Fruit fly (Drosophila melanogaster) whole organism, pupa: Measurements from ENCODE around the gene Rab8.
A peak's percentile ranks its signal among the peaks of the same experiment; 100 is the strongest.

ENCODE experiments used
- CG10348 ChIP-seq: fragments of 200-800 bp; sonication (Bioruptor generic); IDR thresholded peaks from 2 replicates; pipeline ENCODE4 v1.3.6; 2022; ENCODE audit warnings: missing biosample characterization, missing genetic modification characterization
- CG12605 ChIP-seq: fragments of 200-800 bp; sonication (Bioruptor generic); IDR thresholded peaks from 2 replicates; pipeline ENCODE4 v1.3.6; 2022; ENCODE audit warnings: missing biosample characterization, missing genetic modification characterization
- CG14655 ChIP-seq: fragments of 200-800 bp; sonication (Bioruptor generic); optimal IDR thresholded peaks from 3 replicates; lab custom pipeline; 2017; ENCODE audit warnings: mild to moderate bottlenecking, missing biosample characterization, missing genetic modification reagents, missing genetic modification characterization
- CG15710 ChIP-seq: fragments of 200-800 bp; sonication (Bioruptor generic); optimal IDR thresholded peaks from 2 replicates; lab custom pipeline; 2018; ENCODE audit warnings: missing biosample characterization, mild to moderate bottlenecking, missing genetic modification characterization, moderate library complexity
- CG17806 ChIP-seq: fragments of 200-800 bp; sonication (Bioruptor generic); optimal IDR thresholded peaks from 2 replicates; lab custom pipeline; 2018; ENCODE audit warnings: missing biosample characterization, mild to moderate bottlenecking, missing genetic modification characterization, moderate library complexity
- CG32121 ChIP-seq: fragments of 200-800 bp; sonication (Bioruptor generic); IDR thresholded peaks from 2 replicates; pipeline ENCODE4 v1.3.6; 2022; ENCODE audit warnings: missing biosample characterization, missing genetic modification characterization
- CG34367 ChIP-seq: fragments of 200-800 bp; sonication (Bioruptor generic); optimal IDR thresholded peaks from 2 replicates; lab custom pipeline; 2018; ENCODE audit warnings: missing biosample characterization, mild to moderate bottlenecking, missing genetic modification characterization
- CG4496 ChIP-seq: fragments of 200-800 bp; sonication (Bioruptor generic); IDR thresholded peaks from 3 replicates; pipeline ENCODE4 v1.3.6; 2022; ENCODE audit warnings: missing biosample characterization, missing genetic modification characterization
- CG8159 ChIP-seq: fragments of 200-800 bp; sonication (Bioruptor generic); optimal IDR thresholded peaks from 3 replicates; lab custom pipeline; 2018; ENCODE audit warnings: missing biosample characterization, mild to moderate bottlenecking, missing genetic modification characterization, moderate library complexity
- CG8301 ChIP-seq: fragments of 200-800 bp; sonication (Bioruptor generic); optimal IDR thresholded peaks from 2 replicates; lab custom pipeline; 2018; ENCODE audit warnings: missing biosample characterization, mild to moderate bottlenecking, missing genetic modification characterization
- CG9948 ChIP-seq: fragments of 200-800 bp; sonication (Bioruptor generic); optimal IDR thresholded peaks from 2 replicates; lab custom pipeline; 2018; ENCODE audit warnings: missing biosample characterization, mild to moderate bottlenecking, missing genetic modification characterization, moderate library complexity
- D1 ChIP-seq: fragments of 200-800 bp; sonication (Bioruptor generic); optimal IDR thresholded peaks from 2 replicates; lab custom pipeline; 2018; ENCODE audit warnings: missing biosample characterization, mild to moderate bottlenecking, missing genetic modification characterization, moderate library complexity
- EcR ChIP-seq: fragments of 200-800 bp; sonication (Bioruptor generic); optimal IDR thresholded peaks from 3 replicates; lab custom pipeline; 2019; ENCODE audit warnings: missing biosample characterization, missing genetic modification characterization, mild to moderate bottlenecking, moderate library complexity, missing genetic modification reagents
- Ets98B ChIP-seq: fragments of 200-800 bp; sonication (Bioruptor generic); IDR thresholded peaks from 2 replicates; pipeline ENCODE4 v1.3.6; 2022; ENCODE audit warnings: missing biosample characterization, missing genetic modification characterization
- Pif1A ChIP-seq: fragments of 200-800 bp; sonication (Bioruptor generic); optimal IDR thresholded peaks from 3 replicates; lab custom pipeline; 2016; ENCODE audit warnings: missing biosample characterization, missing genetic modification characterization
- Pif1B ChIP-seq: fragments of 200-800 bp; sonication (Bioruptor generic); optimal IDR thresholded peaks from 3 replicates; lab custom pipeline; 2016; ENCODE audit warnings: missing biosample characterization, missing genetic modification characterization
- Snoo ChIP-seq: fragments of 200-800 bp; sonication (Bioruptor generic); optimal IDR thresholded peaks from 3 replicates; lab custom pipeline; 2017; ENCODE audit warnings: missing biosample characterization, mild to moderate bottlenecking, missing genetic modification characterization, inconsistent platforms
- fd96Ca ChIP-seq: fragments of 200-800 bp; sonication (Bioruptor generic); IDR thresholded peaks from 3 replicates; pipeline ENCODE4 v1.3.6; 2022; ENCODE audit warnings: missing biosample characterization, missing genetic modification characterization
- gl ChIP-seq: fragments of 200-800 bp; sonication (Bioruptor generic); optimal IDR thresholded peaks from 2 replicates; lab custom pipeline; 2018; ENCODE audit warnings: missing biosample characterization, mild to moderate bottlenecking, missing genetic modification characterization
- rn ChIP-seq: fragments of 200-800 bp; sonication (Bioruptor generic); IDR thresholded peaks from 2 replicates; pipeline ENCODE4 v1.3.6; 2022; ENCODE audit warnings: missing biosample characterization, missing genetic modification characterization

Gene Rab8

dm6 chr3L:19861215-19861614 lies 9.7 kb downstream of the Rab8 start:
- TF ChIP-seq Ets98B (GFP tag; lab: Robert Waterston, UW), result peak; percentile 23; the same call in 1 of the 2 replicates
- 0 out of 3 replicates have a peak, but pooled peaks have one; percentile 38 for TF ChIP-seq CG4496
- no peak for TF ChIP-seq CG14655 (GFP tag; lab: Kevin White, UChicago)
- TF ChIP-seq CG15710, result no peak
- no peak for TF ChIP-seq CG32121 (GFP tag; lab: Robert Waterston, UW)
- no peak for TF ChIP-seq EcR (GFP tag; lab: Kevin White, UChicago)
- peak; percentile 23 for TF ChIP-seq D1
- TF ChIP-seq, all 21 proteins: peak for 3

dm6 chr3L:19857923-19858490 lies 12.9 kb downstream of the Rab8 start:
- TF ChIP-seq EcR (GFP tag; lab: Kevin White, UChicago), result peak; percentile 65
- no peak for TF ChIP-seq CG9948 (tag; lab: Kevin White, UChicago)
- TF ChIP-seq rn (GFP tag; lab: Robert Waterston, UW), result no peak
- TF ChIP-seq CG8301 (tag; lab: Kevin White, UChicago), result no peak
- TF ChIP-seq, all 21 proteins: peak for 1

dm6 chr3L:19848080-19848479 lies 22.8 kb downstream of the Rab8 start:
- TF ChIP-seq Ets98B (GFP tag; lab: Robert Waterston, UW), result no peak
- TF ChIP-seq CG4496, result 0 out of 3 replicates have a peak, but pooled peaks have one; percentile 22

dm6 chr3L:19846960-19847359 lies 23.9 kb downstream of the Rab8 start:
- TF ChIP-seq Ets98B (GFP tag; lab: Robert Waterston, UW) (0 out of 2 replicates have a peak, but pooled peaks have one; percentile 20), CG34367 (no peak), Pif1A (no peak)

dm6 chr3L:19845907-19846301 lies 25.0 kb downstream of the Rab8 start:
- no peak for TF ChIP-seq D1
- TF ChIP-seq CG34367, result no peak
- TF ChIP-seq CG4496, result no peak
- TF ChIP-seq Ets98B (GFP tag; lab: Robert Waterston, UW), result no peak
- TF ChIP-seq CG14655 (GFP tag; lab: Kevin White, UChicago), result no peak
- TF ChIP-seq Pif1B, result no peak
- no peak for TF ChIP-seq CG10348 (GFP tag; lab: Robert Waterston, UW)
- no peak for TF ChIP-seq gl (tag; lab: Kevin White, UChicago)
- TF ChIP-seq Snoo (tag; lab: Kevin White, UChicago), result no peak
- no peak for TF ChIP-seq rn (GFP tag; lab: Robert Waterston, UW)
- TF ChIP-seq EcR (GFP tag; lab: Kevin White, UChicago), result no peak
- TF ChIP-seq CG8159 (tag; lab: Kevin White, UChicago), result no peak
- TF ChIP-seq CG32121 (GFP tag; lab: Robert Waterston, UW), result no peak
- TF ChIP-seq fd96Ca (GFP tag; lab: Robert Waterston, UW), result no peak

dm6 chr3L:19845047-19845906 lies 25.6 kb downstream of the Rab8 start, which contains the start of gene Papss:
Gene Papss, plus strand, starts transcription at chr3L:19845293.
- peak; percentile 13; the same call in 1 of the 3 replicates for TF ChIP-seq CG4496
- peak; percentile 36; the same call in 1 of the 2 replicates for TF ChIP-seq Ets98B (GFP tag; lab: Robert Waterston, UW)
- TF ChIP-seq CG15710, result no peak

- no peak for TF ChIP-seq Snoo (tag; lab: Kevin White, UChicago)
- no peak for TF ChIP-seq CG8159 (tag; lab: Kevin White, UChicago)
- no peak for TF ChIP-seq Ets98B (GFP tag; lab: Robert Waterston, UW)
- no peak for TF ChIP-seq gl (tag; lab: Kevin White, UChicago)
- TF ChIP-seq CG9948 (tag; lab: Kevin White, UChicago), result no peak
- no peak for TF ChIP-seq CG14655 (GFP tag; lab: Kevin White, UChicago)
- TF ChIP-seq fd96Ca (GFP tag; lab: Robert Waterston, UW), result no peak
- TF ChIP-seq CG10348 (GFP tag; lab: Robert Waterston, UW), result no peak
- TF ChIP-seq CG12605 (GFP tag; lab: Robert Waterston, UW), result no peak
- TF ChIP-seq EcR (GFP tag; lab: Kevin White, UChicago), result no peak
- no peak for TF ChIP-seq CG8301 (tag; lab: Kevin White, UChicago)
- TF ChIP-seq CG17806 (tag; lab: Kevin White, UChicago), result no peak
Measured at dm6 chr3L:19844507-19844906, 26.4 kb downstream of the Rab8 start.
